Fruit fly (Drosophila melanogaster) whole organism, wandering third instar larva: ENCODE results near the gene Cyp4g15.

Experiments
- N ChIP-seq: fragments of >200 bp; optimal IDR thresholded peaks from 2 replicates; lab custom pipeline; 2018; ENCODE audit warnings: missing biosample characterization, missing external identifiers, missing genetic modification characterization
- OdsH ChIP-seq: fragments of 200-800 bp; sonication (Bioruptor generic); optimal IDR thresholded peaks from 2 replicates; lab custom pipeline; 2016; ENCODE audit warnings: missing biosample characterization, mild to moderate bottlenecking, missing genetic modification characterization
- foxo ChIP-seq, 2 experiments: fragments of 200-800 bp; sonication (Bioruptor generic); optimal IDR thresholded peaks; 2 replicates in 1 of 2; 3 replicates in 1 of 2; lab custom pipeline; 2016 to 2017; ENCODE audit warnings: missing biosample characterization in 2 of 2, missing genetic modification characterization in 2 of 2
- h ChIP-seq: fragments of 200-800 bp; sonication (Bioruptor generic); optimal IDR thresholded peaks from 3 replicates; lab custom pipeline; 2016; ENCODE audit warnings: missing biosample characterization, mild to moderate bottlenecking, missing genetic modification characterization
- lola ChIP-seq: fragments of >200 bp; optimal IDR thresholded peaks from 2 replicates; lab custom pipeline; 2017; ENCODE audit warnings: missing biosample characterization, missing genetic modification characterization
- psq ChIP-seq: fragments of 200-800 bp; sonication (Bioruptor generic); optimal IDR thresholded peaks from 3 replicates; lab custom pipeline; 2017; ENCODE audit warnings: missing biosample characterization, mild to moderate bottlenecking, missing genetic modification characterization, moderate library complexity
- rgr ChIP-seq: fragments of 200-800 bp; sonication (Bioruptor generic); optimal IDR thresholded peaks from 3 replicates; lab custom pipeline; 2016; ENCODE audit warnings: missing biosample characterization, mild to moderate bottlenecking, missing genetic modification characterization
- usp ChIP-seq: fragments of >200 bp; optimal IDR thresholded peaks from 2 replicates; lab custom pipeline; 2017; ENCODE audit warnings: missing biosample characterization, missing genetic modification characterization

dm6 chrX:11499454-11499853 lies 22.6 kb downstream of the Cyp4g15 start:
- TF ChIP-seq OdsH = peak; percentile 42
- TF ChIP-seq lola (GFP tag; lab: Kevin White, UChicago) = no peak
- peak; percentile 78 for TF ChIP-seq h
- no peak for TF ChIP-seq usp (GFP tag; lab: Kevin White, UChicago)
- TF ChIP-seq N (GFP tag; lab: Kevin White, UChicago) = no peak
- peak in 1 of 2 experiments; percentile 82 for TF ChIP-seq foxo (GFP tag; optimal IDR thresholded peaks at IDR 0.05; lab: Kevin White, UChicago)
- peak; percentile 65 for TF ChIP-seq rgr (GFP tag; lab: Kevin White, UChicago)
- TF ChIP-seq psq (GFP tag; lab: Kevin White, UChicago) = peak; percentile 59
